Worm (Caenorhabditis elegans) whole organism, L3 larva: ENCODE data around the gene gcp-2.1.

Source experiments
- ZK546.5 ChIP-seq: sonication (generic microtip); optimal IDR thresholded peaks from 2 replicates; lab custom pipeline; 2017; ENCODE audit warnings: missing biosample characterization, missing genetic modification characterization
- jun-1 ChIP-seq: fragments of 150-350 bp; optimal IDR thresholded peaks from 2 replicates; lab custom pipeline; 2014; ENCODE audit warnings: missing biosample characterization, missing genetic modification reagents, missing genetic modification characterization
- lin-39 ChIP-seq: fragments of 150-350 bp; optimal IDR thresholded peaks from 2 replicates; lab custom pipeline; 2018; ENCODE audit warnings: missing biosample characterization, missing genetic modification reagents, missing genetic modification characterization
- mdl-1 ChIP-seq: fragments of 150-350 bp; optimal IDR thresholded peaks from 2 replicates; lab custom pipeline; 2014; ENCODE audit warnings: missing biosample characterization, missing genetic modification characterization
- mml-1 ChIP-seq: fragments of 150-350 bp; sonication (generic microtip); optimal IDR thresholded peaks from 3 replicates; lab custom pipeline; 2014; ENCODE audit warnings: missing biosample characterization, missing genetic modification characterization
- nhr-11 ChIP-seq: fragments of 150-350 bp; optimal IDR thresholded peaks from 2 replicates; lab custom pipeline; 2014; ENCODE audit warnings: missing biosample characterization, missing genetic modification characterization
- nhr-237 ChIP-seq: fragments of 150-350 bp; optimal IDR thresholded peaks from 2 replicates; lab custom pipeline; 2014; ENCODE audit warnings: missing biosample characterization, missing genetic modification characterization
- nhr-25 ChIP-seq: sonication (generic microtip); optimal IDR thresholded peaks from 2 replicates; lab custom pipeline; 2017; ENCODE audit warnings: missing biosample characterization, missing genetic modification characterization
- nhr-28 ChIP-seq: fragments of 150-350 bp; optimal IDR thresholded peaks from 2 replicates; lab custom pipeline; 2014; ENCODE audit warnings: missing biosample characterization, missing genetic modification characterization
- nhr-77 ChIP-seq: fragments of 150-350 bp; optimal IDR thresholded peaks from 2 replicates; lab custom pipeline; 2014; ENCODE audit warnings: missing biosample characterization, missing genetic modification characterization
- pqm-1 ChIP-seq: fragments of 150-350 bp; optimal IDR thresholded peaks from 2 replicates; lab custom pipeline; 2017; ENCODE audit warnings: missing biosample characterization, missing genetic modification characterization, inconsistent platforms
- skn-1 ChIP-seq: fragments of 150-350 bp; optimal IDR thresholded peaks from 2 replicates; lab custom pipeline; 2014; ENCODE audit warnings: missing biosample characterization, missing genetic modification characterization
- snpc-4 ChIP-seq: fragments of 150-350 bp; optimal IDR thresholded peaks from 2 replicates; lab custom pipeline; 2014; ENCODE audit warnings: missing biosample characterization, missing genetic modification characterization
- ztf-4 ChIP-seq: fragments of 150-350 bp; optimal IDR thresholded peaks from 2 replicates; lab custom pipeline; 2014; ENCODE audit warnings: missing biosample characterization, missing genetic modification characterization

- no peak for TF ChIP-seq nhr-237 (tag; lab: Kevin White, UChicago)
- TF ChIP-seq jun-1 (tag; lab: Kevin White, UChicago) = no peak
- TF ChIP-seq nhr-11 (tag; lab: Kevin White, UChicago) = no peak
- TF ChIP-seq mdl-1 = no peak
- TF ChIP-seq pqm-1 = no peak
- TF ChIP-seq snpc-4 (tag; lab: Kevin White, UChicago) = no peak
- no peak for TF ChIP-seq lin-39 (tag; lab: Kevin White, UChicago)
- TF ChIP-seq ZK546.5 = no peak
- no peak for TF ChIP-seq ztf-4
- TF ChIP-seq skn-1 (tag; lab: Kevin White, UChicago) = no peak
- no peak for TF ChIP-seq nhr-28 (tag; lab: Kevin White, UChicago)
- TF ChIP-seq nhr-77 (tag; lab: Kevin White, UChicago) = no peak
- no peak for TF ChIP-seq mml-1 (tag; lab: Kevin White, UChicago)
- no peak for TF ChIP-seq nhr-25
These were observed 9.6 kb downstream of the gcp-2.1 start, which contains the start of gene nlp-64 for ce11 chrX:311211-311610.
